Fruit fly (Drosophila melanogaster) whole organism, embryonic: ENCODE results near the gene CG18233.

Experiments used
- CG10565 ChIP-seq: fragments of 200-800 bp; sonication (Bioruptor generic); optimal IDR thresholded peaks from 3 replicates; lab custom pipeline; 2016; ENCODE audit warnings: missing biosample characterization, mild to moderate bottlenecking, missing genetic modification characterization
- CG11560 ChIP-seq: fragments of 200-800 bp; sonication (Bioruptor generic); IDR thresholded peaks from 3 replicates; pipeline ENCODE4 v1.3.6; 2022; ENCODE audit warnings: missing biosample characterization, missing genetic modification characterization
- CG12659 ChIP-seq: fragments of 200-800 bp; sonication (Bioruptor generic); optimal IDR thresholded peaks from 3 replicates; lab custom pipeline; 2017; ENCODE audit warnings: mild to moderate bottlenecking, missing biosample characterization, missing genetic modification reagents, missing genetic modification characterization
- CG13296 ChIP-seq: fragments of 200-800 bp; sonication (Bioruptor generic); optimal IDR thresholded peaks from 3 replicates; lab custom pipeline; 2018; ENCODE audit warnings: missing biosample characterization, mild to moderate bottlenecking, missing genetic modification characterization
- CG13894 ChIP-seq: fragments of 200-800 bp; sonication (Bioruptor generic); optimal IDR thresholded peaks from 3 replicates; lab custom pipeline; 2018; ENCODE audit warnings: missing biosample characterization, mild to moderate bottlenecking, missing genetic modification characterization, moderate library complexity
- CG14014 ChIP-seq: fragments of 200-800 bp; sonication (Bioruptor generic); IDR thresholded peaks from 2 replicates; pipeline ENCODE4 v1.3.6; 2022; ENCODE audit warnings: missing biosample characterization, missing genetic modification characterization
- CG15073 ChIP-seq: fragments of 200-800 bp; sonication (Bioruptor generic); optimal IDR thresholded peaks from 2 replicates; lab custom pipeline; 2016; ENCODE audit warnings: missing biosample characterization, missing genetic modification characterization
- CG17359 ChIP-seq: fragments of 200-800 bp; sonication (Bioruptor generic); optimal IDR thresholded peaks from 3 replicates; lab custom pipeline; 2018; ENCODE audit warnings: missing biosample characterization, mild to moderate bottlenecking, missing genetic modification characterization, moderate library complexity
- CG18476 ChIP-seq: fragments of 200-800 bp; sonication (Bioruptor generic); optimal IDR thresholded peaks from 2 replicates; lab custom pipeline; 2016; ENCODE audit warnings: missing biosample characterization, mild to moderate bottlenecking, missing genetic modification characterization
- CG18764 ChIP-seq: fragments of 200-800 bp; sonication (Bioruptor generic); optimal IDR thresholded peaks from 3 replicates; lab custom pipeline; 2016; ENCODE audit warnings: missing biosample characterization, missing genetic modification characterization
- CG2129 ChIP-seq: fragments of 200-800 bp; sonication (Bioruptor generic); IDR thresholded peaks from 2 replicates; pipeline ENCODE4 v1.3.6; 2022; ENCODE audit warnings: missing biosample characterization, missing genetic modification characterization; ENCODE audit not compliant: partially characterized antibody
- CG30020 ChIP-seq: fragments of 200-800 bp; optimal IDR thresholded peaks from 2 replicates; lab custom pipeline; 2019; ENCODE audit warnings: missing biosample characterization, mild to moderate bottlenecking, missing genetic modification characterization, moderate library complexity
- CG3407 ChIP-seq: fragments of 200-800 bp; sonication (Bioruptor generic); optimal IDR thresholded peaks from 2 replicates; lab custom pipeline; 2018; ENCODE audit warnings: missing biosample characterization, mild to moderate bottlenecking, missing genetic modification characterization
- CG43689 ChIP-seq: fragments of 200-800 bp; sonication (Bioruptor generic); IDR thresholded peaks from 2 replicates; pipeline ENCODE4 v1.3.6; 2022; ENCODE audit warnings: missing biosample characterization, missing genetic modification characterization
- CG6765 ChIP-seq: fragments of 200-800 bp; sonication (Bioruptor generic); optimal IDR thresholded peaks from 3 replicates; lab custom pipeline; 2017; ENCODE audit warnings: missing biosample characterization, mild to moderate bottlenecking, missing genetic modification characterization
- CG7556 ChIP-seq: fragments of 200-800 bp; sonication (Bioruptor generic); optimal IDR thresholded peaks from 2 replicates; lab custom pipeline; 2017; ENCODE audit warnings: missing biosample characterization, mild to moderate bottlenecking, missing genetic modification characterization
- CG9609 ChIP-seq: fragments of 200-800 bp; sonication (Bioruptor generic); optimal IDR thresholded peaks from 3 replicates; lab custom pipeline; 2016; ENCODE audit warnings: missing biosample characterization, missing genetic modification characterization
- CG9727 ChIP-seq: fragments of 200-800 bp; sonication (Bioruptor generic); optimal IDR thresholded peaks from 3 replicates; lab custom pipeline; 2017; ENCODE audit warnings: missing biosample characterization, mild to moderate bottlenecking, missing genetic modification characterization
- Dref ChIP-seq: fragments of 200-800 bp; sonication (Bioruptor generic); IDR thresholded peaks from 2 replicates; pipeline ENCODE4 v1.3.6; 2022; ENCODE audit warnings: missing biosample characterization, missing genetic modification characterization
- Ets97D ChIP-seq: fragments of 200-800 bp; sonication (Bioruptor generic); optimal IDR thresholded peaks from 3 replicates; lab custom pipeline; 2016; ENCODE audit warnings: missing biosample characterization, missing genetic modification characterization
- MESR4 ChIP-seq: fragments of 200-800 bp; sonication (Bioruptor generic); optimal IDR thresholded peaks from 2 replicates; lab custom pipeline; 2018; ENCODE audit warnings: missing biosample characterization, mild to moderate bottlenecking, missing genetic modification characterization, moderate library complexity
- Max ChIP-seq: fragments of 200-800 bp; sonication (Bioruptor generic); optimal IDR thresholded peaks from 2 replicates; lab custom pipeline; 2016; ENCODE audit warnings: missing biosample characterization, mild to moderate bottlenecking, missing genetic modification characterization
- Ptx1 ChIP-seq: fragments of 200-800 bp; sonication (Bioruptor generic); IDR thresholded peaks from 2 replicates; pipeline ENCODE4 v1.3.6; 2022; ENCODE audit warnings: missing biosample characterization, missing genetic modification characterization
- Sry-δ ChIP-seq: fragments of 200-800 bp; sonication (Bioruptor generic); optimal IDR thresholded peaks from 2 replicates; lab custom pipeline; 2016; ENCODE audit warnings: missing biosample characterization, missing genetic modification characterization
- ara ChIP-seq: fragments of 200-800 bp; sonication (Bioruptor generic); IDR thresholded peaks from 2 replicates; pipeline ENCODE4 v1.3.6; 2022; ENCODE audit warnings: missing biosample characterization, missing genetic modification characterization
- caup ChIP-seq: fragments of 200-800 bp; sonication (Bioruptor generic); optimal IDR thresholded peaks from 3 replicates; lab custom pipeline; 2017; ENCODE audit warnings: missing biosample characterization, mild to moderate bottlenecking, missing genetic modification characterization, moderate library complexity; ENCODE audit not compliant: severe bottlenecking
- cg ChIP-seq: fragments of 200-800 bp; sonication (Bioruptor generic); optimal IDR thresholded peaks from 3 replicates; lab custom pipeline; 2019; ENCODE audit warnings: missing biosample characterization, mild to moderate bottlenecking, missing genetic modification characterization, moderate library complexity
- ci ChIP-seq: fragments of 200-800 bp; sonication (Bioruptor generic); IDR thresholded peaks from 3 replicates; pipeline ENCODE4 v1.3.6; 2022; ENCODE audit warnings: missing biosample characterization, missing genetic modification characterization
- crol ChIP-seq: fragments of 200-800 bp; sonication (Bioruptor generic); IDR thresholded peaks from 2 replicates; pipeline ENCODE4 v1.3.6; 2022; ENCODE audit warnings: missing biosample characterization, missing genetic modification characterization
- dan ChIP-seq: fragments of 200-800 bp; sonication (Bioruptor generic); IDR thresholded peaks from 2 replicates; pipeline ENCODE4 v1.3.6; 2022; ENCODE audit warnings: missing biosample characterization, missing genetic modification characterization
- fru ChIP-seq: fragments of >200 bp; optimal IDR thresholded peaks from 2 replicates; lab custom pipeline; 2017
- ftz-f1 ChIP-seq: fragments of 200-800 bp; sonication (Bioruptor generic); optimal IDR thresholded peaks from 2 replicates; lab custom pipeline; 2016; ENCODE audit warnings: missing biosample characterization, missing genetic modification characterization
- gcm2 ChIP-seq: fragments of 200-800 bp; sonication (Bioruptor generic); optimal IDR thresholded peaks from 2 replicates; lab custom pipeline; 2016; ENCODE audit warnings: missing biosample characterization, missing genetic modification characterization
- gt ChIP-seq: fragments of 200-800 bp; sonication (Bioruptor generic); IDR thresholded peaks from 2 replicates; pipeline ENCODE4 v1.3.6; 2022; ENCODE audit warnings: missing biosample characterization, missing genetic modification characterization
- hth ChIP-seq: fragments of >200 bp; optimal IDR thresholded peaks from 2 replicates; lab custom pipeline; 2017; ENCODE audit warnings: inconsistent platforms
- jigr1 ChIP-seq: fragments of 200-800 bp; sonication (Bioruptor generic); IDR thresholded peaks from 3 replicates; pipeline ENCODE4 v1.3.6; 2022; ENCODE audit warnings: missing biosample characterization, missing genetic modification characterization
- jing ChIP-seq: fragments of 200-800 bp; sonication (Bioruptor generic); optimal IDR thresholded peaks from 2 replicates; lab custom pipeline; 2018; ENCODE audit warnings: missing biosample characterization, mild to moderate bottlenecking, missing genetic modification characterization
- jumu ChIP-seq: fragments of 200-800 bp; sonication (Bioruptor generic); optimal IDR thresholded peaks from 3 replicates; lab custom pipeline; 2016; ENCODE audit warnings: missing biosample characterization, missing genetic modification characterization
- kah ChIP-seq: fragments of 200-800 bp; sonication (Bioruptor generic); optimal IDR thresholded peaks from 2 replicates; lab custom pipeline; 2018; ENCODE audit warnings: missing biosample characterization, mild to moderate bottlenecking, missing genetic modification characterization
- kni ChIP-seq: fragments of 200-800 bp; sonication (Bioruptor generic); optimal IDR thresholded peaks from 3 replicates; lab custom pipeline; 2017; ENCODE audit warnings: mild to moderate bottlenecking, missing biosample characterization, missing genetic modification reagents, missing genetic modification characterization
- mld ChIP-seq: fragments of 200-800 bp; sonication (Bioruptor generic); IDR thresholded peaks from 3 replicates; pipeline ENCODE4 v1.3.6; 2022; ENCODE audit warnings: missing biosample characterization, missing genetic modification characterization; ENCODE audit not compliant: partially characterized antibody
- onecut ChIP-seq: fragments of 200-800 bp; sonication (Bioruptor generic); IDR thresholded peaks from 2 replicates; pipeline ENCODE4 v1.3.6; 2022; ENCODE audit warnings: missing biosample characterization, missing genetic modification characterization
- otp ChIP-seq: fragments of 200-800 bp; sonication (Bioruptor generic); IDR thresholded peaks from 3 replicates; pipeline ENCODE4, ENCODE4 v1.3.6; 2022; ENCODE audit warnings: missing biosample characterization, missing genetic modification characterization
- pros ChIP-seq: fragments of 200-800 bp; sonication (Bioruptor generic); optimal IDR thresholded peaks from 3 replicates; lab custom pipeline; 2019; ENCODE audit warnings: missing biosample characterization, mild to moderate bottlenecking, missing genetic modification characterization, moderate library complexity
- sens ChIP-seq: fragments of 200-800 bp; sonication (Bioruptor generic); peaks from one replicate; lab custom pipeline; 2016; ENCODE audit warnings: missing biosample characterization, missing genetic modification characterization
- seq ChIP-seq: fragments of 200-800 bp; sonication (Bioruptor generic); IDR thresholded peaks from 2 replicates; pipeline ENCODE4 v1.3.6; 2022; ENCODE audit warnings: missing biosample characterization, missing genetic modification characterization
- sr ChIP-seq: fragments of 200-800 bp; sonication (Bioruptor generic); IDR thresholded peaks from 3 replicates; pipeline ENCODE4 v1.3.6; 2022; ENCODE audit warnings: missing biosample characterization, missing genetic modification characterization
- stc ChIP-seq: fragments of 200-800 bp; sonication (Bioruptor generic); IDR thresholded peaks from 2 replicates; pipeline ENCODE4 v1.3.6; 2022; ENCODE audit warnings: missing biosample characterization, missing genetic modification characterization
- sug ChIP-seq: fragments of 200-800 bp; optimal IDR thresholded peaks from 2 replicates; lab custom pipeline; 2019; ENCODE audit warnings: missing biosample characterization, mild to moderate bottlenecking, missing genetic modification characterization, moderate library complexity
- tio ChIP-seq: fragments of 200-800 bp; sonication (Bioruptor generic); optimal IDR thresholded peaks from 2 replicates; lab custom pipeline; 2017; ENCODE audit warnings: missing biosample characterization, missing genetic modification characterization, inconsistent platforms
- tll ChIP-seq, 2 experiments: fragments of 200-800 bp in 1 of 2; fragments of >200 bp in 1 of 2; sonication (Bioruptor generic) in 1 of 2; optimal IDR thresholded peaks; 2 replicates each; lab custom pipeline; 2017 to 2019; ENCODE audit warnings: missing biosample characterization in 2 of 2, missing genetic modification characterization in 2 of 2, mild to moderate bottlenecking in 1 of 2, moderate library complexity in 1 of 2
- ttk ChIP-seq: fragments of 200-800 bp; sonication (Bioruptor generic); IDR thresholded peaks from 2 replicates; pipeline ENCODE4 v2.1.2; 2022; ENCODE audit warnings: missing biosample characterization, missing genetic modification characterization
- tx ChIP-seq: fragments of 200-800 bp; sonication (Bioruptor generic); optimal IDR thresholded peaks from 2 replicates; lab custom pipeline; 2016; ENCODE audit warnings: missing biosample characterization, missing genetic modification characterization

CG18233 gene

DNA sequence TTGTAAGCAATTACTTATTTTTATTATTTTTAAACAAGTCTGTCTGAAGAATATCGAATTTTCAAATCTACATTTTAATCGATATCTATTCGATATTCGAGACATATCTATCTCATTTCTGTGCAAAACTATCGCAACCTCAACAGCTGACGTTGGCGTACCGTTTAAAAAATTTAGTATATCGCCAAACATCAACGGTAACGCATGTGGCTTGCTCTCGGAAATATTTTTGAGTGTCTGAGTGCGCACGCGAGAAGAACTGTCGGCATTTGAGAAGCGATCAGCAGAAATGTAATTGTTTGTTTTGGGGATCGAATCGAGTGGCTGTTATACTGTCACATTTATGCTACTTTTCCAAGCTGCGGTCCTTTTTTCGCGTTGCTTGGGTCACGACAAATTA lies 20.5 kb downstream of the CG18233 start, which contains the start of gene MYPT-75D (continued):
- TF ChIP-seq Ets97D (GFP tag; lab: Kevin White, UChicago) (peak; percentile 47), kni (GFP tag; lab: Kevin White, UChicago) (peak; percentile 57), caup (peak; percentile 23), CG9609 (no peak), CG15073 (no peak), cg (GFP tag; lab: Kevin White, UChicago) (peak; percentile 58), CG17359 (tag; lab: Kevin White, UChicago) (peak; percentile 35), CG9727 (GFP tag; lab: Kevin White, UChicago) (no peak), otp (GFP tag; lab: Robert Waterston, UW) (peak; percentile 52; the same call in 2 of the 3 replicates), CG2129 (GFP tag; lab: Robert Waterston, UW) (peak; percentile 81), sens (GFP tag; lab: Kevin White, UChicago) (peak; percentile 90), hth (lab: Kevin White, UChicago) (no peak), jing (GFP tag; lab: Kevin White, UChicago) (no peak), tx (no peak), fru (lab: Kevin White, UChicago) (no peak), CG12659 (peak; percentile 72), tll (GFP tag; optimal IDR thresholded peaks at IDR 0.05; lab: Kevin White, UChicago) (peak in 1 of 2 experiments; percentile 9), CG18764 (no peak), kah (peak; percentile 21), sr (peak; percentile 54; the same call in 1 of the 3 replicates), dan (GFP tag; lab: Robert Waterston, UW) (no peak), jumu (GFP tag; lab: Kevin White, UChicago) (no peak), Dref (peak; percentile 83), MESR4 (GFP tag; lab: Kevin White, UChicago) (peak; percentile 34), CG13296 (GFP tag; lab: Kevin White, UChicago) (peak; percentile 43), gt (no peak), CG10565 (GFP tag; lab: Kevin White, UChicago) (no peak), CG43689 (GFP tag; lab: Robert Waterston, UW) (no peak), CG6765 (GFP tag; lab: Kevin White, UChicago) (no peak), CG7556 (no peak), crol (GFP tag; lab: Robert Waterston, UW) (no peak), tio (GFP tag; lab: Kevin White, UChicago) (no peak), CG3407 (no peak), seq (no peak), ci (peak; percentile 75), stc (GFP tag; lab: Robert Waterston, UW) (no peak), CG13894 (peak; percentile 65), onecut (GFP tag; lab: Robert Waterston, UW) (peak; percentile 48), mld (GFP tag; lab: Robert Waterston, UW) (peak; percentile 54; the same call in 1 of the 3 replicates), CG18476 (GFP tag; lab: Kevin White, UChicago) (no peak), ftz-f1 (GFP tag; lab: Kevin White, UChicago) (no peak), gcm2 (peak; percentile 1), CG30020 (tag; lab: Kevin White, UChicago) (peak; percentile 29), ttk (no peak), Max (GFP tag; lab: Kevin White, UChicago) (no peak), Ptx1 (no peak), CG14014 (GFP tag; lab: Robert Waterston, UW) (no peak), CG11560 (tag; lab: Robert Waterston, UW) (peak; percentile 96), Sry-δ (peak; percentile 75), jigr1 (no peak), ara (GFP tag; lab: Robert Waterston, UW) (no peak), pros (GFP tag; lab: Kevin White, UChicago) (no peak), sug (tag; lab: Kevin White, UChicago) (peak; percentile 41)
